Fruit fly (Drosophila melanogaster): Measurements from ENCODE around the gene CG32808.

Gene CG32808

dm6 chrX:1465707-1466504, 3.7 kb downstream of the CG32808 start, which contains the start of the genes O-fut2 and CG14777 (continued):
- TF ChIP-seq salr (GFP tag; optimal IDR thresholded peaks at IDR 0.05) (no peak), CG6276 (GFP tag; optimal IDR thresholded peaks at IDR 0.05) (no peak), Ets21C (GFP tag; optimal IDR thresholded peaks at IDR 0.05) (peak; percentile 49), CG6808 (GFP tag; optimal IDR thresholded peaks at IDR 0.05) (no peak), CG10669 (GFP tag; optimal IDR thresholded peaks at IDR 0.05) (no peak), dsx (GFP tag; optimal IDR thresholded peaks at IDR 0.05; ENCODE audit: poor library complexity, severe bottlenecking) (no peak), CG6792 (GFP tag; optimal IDR thresholded peaks at IDR 0.05) (peak; percentile 54), Gug (GFP tag; IDR thresholded peaks at IDR 0.05) (peak; percentile 60; the same call in 1 of the 2 replicates), esn (GFP tag; optimal IDR thresholded peaks at IDR 0.05) (peak; percentile 69), Sox15 (GFP tag; optimal IDR thresholded peaks at IDR 0.05) (peak; percentile 43), CG6163 (GFP tag; IDR thresholded peaks at IDR 0.05) (peak; percentile 69), svp (GFP tag) (peak; percentile 84), Eip75B (GFP tag; optimal IDR thresholded peaks at IDR 0.05) (peak; percentile 57), Blimp-1 (GFP tag; optimal IDR thresholded peaks at IDR 0.05) (no peak), CG10631 (GFP tag; optimal IDR thresholded peaks at IDR 0.05) (no peak), CG8119 (GFP tag; IDR thresholded peaks at IDR 0.05) (peak; percentile 69), CG8319 (GFP tag; optimal IDR thresholded peaks at IDR 0.05) (no peak), Ets96B (tag; optimal IDR thresholded peaks at IDR 0.05) (peak; percentile 13), eg (GFP tag; IDR thresholded peaks at IDR 0.05) (peak; percentile 77)

dm6 chrX:1464033-1464432, 5.6 kb downstream of the CG32808 start, which contains the start of gene Ns3:
TSS of gene Ns3 (minus strand) at chrX:1464220.
- TF ChIP-seq Lpt (GFP tag; optimal IDR thresholded peaks at IDR 0.05) (no peak), CG11902 (GFP tag; optimal IDR thresholded peaks at IDR 0.05) (no peak), CG8319 (GFP tag; optimal IDR thresholded peaks at IDR 0.05) (no peak)

dm6 chrX:1461544-1461943, 8.1 kb downstream of the CG32808 start, which contains the start of gene CG14787:
TSS of gene CG14787 (minus strand) at chrX:1461676.
- TF ChIP-seq CG8319 (GFP tag; optimal IDR thresholded peaks at IDR 0.05) = no peak
- TF ChIP-seq Hr39 (GFP tag; optimal IDR thresholded peaks at IDR 0.05) = no peak
- TF ChIP-seq CG11762 (GFP tag; optimal IDR thresholded peaks at IDR 0.05; ENCODE audit: insufficient read depth) = no peak
- TF ChIP-seq CG6163 (GFP tag; IDR thresholded peaks at IDR 0.05) = no peak
- TF ChIP-seq CG8632 (GFP tag; optimal IDR thresholded peaks at IDR 0.05) = no peak
- peak; percentile 88 for TF ChIP-seq svp (GFP tag)
- TF ChIP-seq CG6808 (GFP tag; optimal IDR thresholded peaks at IDR 0.05) = peak; percentile 21
- TF ChIP-seq CG3032 (tag; optimal IDR thresholded peaks at IDR 0.05) = no peak
- no peak for TF ChIP-seq CG32006 (GFP tag; optimal IDR thresholded peaks at IDR 0.05)
- no peak for TF ChIP-seq Eip75B (GFP tag; optimal IDR thresholded peaks at IDR 0.05)
- no peak for TF ChIP-seq CG15336 (GFP tag; IDR thresholded peaks at IDR 0.05)
- no peak for TF ChIP-seq fd85E (GFP tag; optimal IDR thresholded peaks at IDR 0.05)
- TF ChIP-seq CG16779 (tag; optimal IDR thresholded peaks at IDR 0.05) = no peak
- TF ChIP-seq Sox15 (GFP tag; optimal IDR thresholded peaks at IDR 0.05) = no peak
- TF ChIP-seq Eip93F (GFP tag; optimal IDR thresholded peaks at IDR 0.05) = no peak
- TF ChIP-seq Hr38 (GFP tag; optimal IDR thresholded peaks at IDR 0.05) = no peak
- no peak for TF ChIP-seq eg (GFP tag; IDR thresholded peaks at IDR 0.05)
- TF ChIP-seq CG11902 (GFP tag; optimal IDR thresholded peaks at IDR 0.05) = no peak
- no peak for TF ChIP-seq Sox102F (GFP tag; optimal IDR thresholded peaks at IDR 0.05)
- no peak for TF ChIP-seq net (GFP tag; optimal IDR thresholded peaks at IDR 0.05)
- TF ChIP-seq ss (GFP tag; optimal IDR thresholded peaks at IDR 0.05) = peak; percentile 60 to 67
- TF ChIP-seq CG10631 (GFP tag; optimal IDR thresholded peaks at IDR 0.05) = no peak
- TF ChIP-seq pdm3 (GFP tag; optimal IDR thresholded peaks at IDR 0.05) = no peak
- TF ChIP-seq Eip78C (GFP tag) = peak; percentile 66
- no peak for TF ChIP-seq fkh (GFP tag; optimal IDR thresholded peaks at IDR 0.05)
- no peak for TF ChIP-seq achi (GFP tag; optimal IDR thresholded peaks at IDR 0.05)
- no peak for TF ChIP-seq CG4318 (GFP tag; optimal IDR thresholded peaks at IDR 0.05)
- TF ChIP-seq CG6854 (GFP tag; optimal IDR thresholded peaks at IDR 0.05) = no peak
- no peak for TF ChIP-seq topi (GFP tag; optimal IDR thresholded peaks at IDR 0.05)
- TF ChIP-seq CG34406 (GFP tag; optimal IDR thresholded peaks at IDR 0.05) = no peak
- no peak for TF ChIP-seq Sox14 (GFP tag; optimal IDR thresholded peaks at IDR 0.05)
- no peak for TF ChIP-seq Blimp-1 (GFP tag; optimal IDR thresholded peaks at IDR 0.05)
- no peak for TF ChIP-seq Smox (GFP tag; optimal IDR thresholded peaks at IDR 0.05)
- TF ChIP-seq CG7368 (GFP tag; optimal IDR thresholded peaks at IDR 0.05) = no peak
